Worm (Caenorhabditis elegans) whole organism, young adult: ENCODE results near the gene Y70G10A.4.

ENCODE experiments used
- atf-7 ChIP-seq: sonication (generic microtip); optimal IDR thresholded peaks from 2 replicates; lab custom pipeline; 2017; ENCODE audit warnings: mild to moderate bottlenecking, missing genetic modification characterization, missing compliant biosample characterization
- attf-5 ChIP-seq: fragments of 200-800 bp; sonication (Bioruptor generic); optimal IDR thresholded peaks from 2 replicates; lab custom pipeline; 2018; ENCODE audit warnings: mild to moderate bottlenecking, missing genetic modification characterization, missing compliant biosample characterization
- die-1 ChIP-seq: sonication (generic microtip); optimal IDR thresholded peaks from 2 replicates; lab custom pipeline; 2016; ENCODE audit warnings: missing genotype, mild to moderate bottlenecking, missing genetic modification characterization, missing compliant biosample characterization
- dpl-1 ChIP-seq: fragments of 150-350 bp; optimal IDR thresholded peaks from 2 replicates; lab custom pipeline; 2014; ENCODE audit warnings: missing biosample characterization, missing genetic modification reagents, missing genetic modification characterization
- him-1 ChIP-seq: sonication (generic microtip); optimal IDR thresholded peaks from 2 replicates; lab custom pipeline; 2016; ENCODE audit warnings: missing genotype, missing genetic modification reagents, missing genetic modification characterization, missing compliant biosample characterization
- hmg-1.2 ChIP-seq: fragments of 200-800 bp; sonication (Bioruptor generic); IDR thresholded peaks from 2 replicates; pipeline ENCODE4 v1.3.6; 2022; ENCODE audit warnings: missing genetic modification reagents, missing genetic modification characterization, missing compliant biosample characterization
- lsl-1 ChIP-seq: fragments of 200-800 bp; sonication (Bioruptor generic); optimal IDR thresholded peaks from 2 replicates; lab custom pipeline; 2018; ENCODE audit warnings: mild to moderate bottlenecking, missing genetic modification characterization, moderate library complexity, missing compliant biosample characterization
- lsy-27 ChIP-seq: sonication (generic microtip); optimal IDR thresholded peaks from 2 replicates; lab custom pipeline; 2017; ENCODE audit warnings: missing genetic modification characterization, mild to moderate bottlenecking, missing compliant biosample characterization, antibody characterized with exemption, missing genotype, borderline replicate concordance; ENCODE audit not compliant: insufficient read depth
- mxl-1 ChIP-seq: sonication (generic microtip); optimal IDR thresholded peaks from 2 replicates; lab custom pipeline; 2016; ENCODE audit warnings: missing genetic modification characterization, missing compliant biosample characterization
- nfya-1 ChIP-seq: sonication (generic microtip); optimal IDR thresholded peaks from 2 replicates; lab custom pipeline; 2017; ENCODE audit warnings: antibody characterized with exemption, missing compliant biosample characterization, missing genetic modification characterization, borderline replicate concordance; ENCODE audit not compliant: insufficient read depth
- pbrm-1 ChIP-seq: fragments of 200-800 bp; sonication (Bioruptor generic); IDR thresholded peaks from 2 replicates; pipeline ENCODE4 v1.3.6; 2022; ENCODE audit warnings: missing genetic modification reagents, missing genetic modification characterization, missing compliant biosample characterization
- rpc-1 ChIP-seq, 2 experiments: fragments of 150-350 bp in 1 of 2; sonication (generic microtip) in 1 of 2; optimal IDR thresholded peaks; 2 replicates each; lab custom pipeline; 2014 to 2018; ENCODE audit warnings: missing biosample characterization in 1 of 2, missing genetic modification characterization in 1 of 2, missing genetic modification reagents in 1 of 2, missing genotype in 1 of 2

DNA sequence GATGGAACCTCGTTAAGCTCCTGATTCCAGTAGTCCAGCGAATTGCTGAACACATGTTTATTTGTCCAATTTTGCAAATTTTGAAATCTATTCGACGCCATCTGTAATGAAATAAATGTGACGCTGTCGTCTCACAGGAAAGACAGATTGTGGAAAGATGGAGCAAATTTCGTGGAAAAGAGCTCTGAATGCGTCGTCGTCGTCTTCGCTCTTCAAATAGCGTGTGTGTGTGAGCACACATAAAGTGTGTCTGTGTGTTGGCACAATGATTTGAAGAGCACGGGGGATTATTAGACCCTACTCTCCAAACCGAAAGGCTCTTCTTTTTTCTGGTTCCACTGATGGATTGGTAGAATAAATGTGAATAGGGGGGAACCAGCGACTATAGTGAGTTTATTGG, 35.8 kb upstream of the Y70G10A.4 start, which contains the start of gene unc-47:
- TF ChIP-seq lsl-1 = no peak
- TF ChIP-seq dpl-1 (GFP tag; lab: Kevin White, UChicago) = no peak
- TF ChIP-seq nfya-1 (tag; lab: Kevin White, UChicago) = no peak
- TF ChIP-seq die-1 (tag; lab: Kevin White, UChicago) = no peak
- TF ChIP-seq lsy-27 = no peak
- no peak for TF ChIP-seq mxl-1
- no peak for TF ChIP-seq him-1 (tag; lab: Kevin White, UChicago)
- no peak for TF ChIP-seq attf-5 (GFP tag; lab: Kevin White, UChicago)
- TF ChIP-seq rpc-1 (optimal IDR thresholded peaks at IDR 0.05; lab: Kevin White, UChicago) = no peak
- no peak for TF ChIP-seq rpc-1 (tag; optimal IDR thresholded peaks at IDR 0.05; lab: Kevin White, UChicago)
- no peak for TF ChIP-seq pbrm-1
- TF ChIP-seq hmg-1.2 (GFP tag; lab: Robert Waterston, UW) = no peak
- TF ChIP-seq atf-7 (tag; lab: Kevin White, UChicago) = no peak
